Worm (Caenorhabditis elegans) whole organism, L3 larva: ENCODE results near the gene flp-27.

Experiments used
- R02D3.7 ChIP-seq: fragments of 150-350 bp; optimal IDR thresholded peaks from 2 replicates; lab custom pipeline; 2014; ENCODE audit warnings: missing biosample characterization, missing genetic modification characterization
- ZK546.5 ChIP-seq: sonication (generic microtip); optimal IDR thresholded peaks from 2 replicates; lab custom pipeline; 2017; ENCODE audit warnings: missing biosample characterization, missing genetic modification characterization
- aly-2 ChIP-seq: fragments of 150-350 bp; optimal IDR thresholded peaks from 2 replicates; lab custom pipeline; 2014; ENCODE audit warnings: missing biosample characterization, missing genetic modification characterization
- ama-1 ChIP-seq: fragments of 150-350 bp; optimal IDR thresholded peaks from 2 replicates; lab custom pipeline; 2018
- ceh-16 ChIP-seq: sonication (generic microtip); optimal IDR thresholded peaks from 2 replicates; lab custom pipeline; 2017; ENCODE audit warnings: missing biosample characterization, missing genetic modification characterization
- ceh-28 ChIP-seq: fragments of 150-350 bp; optimal IDR thresholded peaks from 2 replicates; lab custom pipeline; 2014; ENCODE audit warnings: missing biosample characterization, missing genetic modification reagents, missing genetic modification characterization
- ceh-82 ChIP-seq: fragments of 150-350 bp; optimal IDR thresholded peaks from 2 replicates; lab custom pipeline; 2014; ENCODE audit warnings: missing biosample characterization, missing genetic modification characterization
- ceh-9 ChIP-seq: sonication (generic microtip); optimal IDR thresholded peaks from 2 replicates; lab custom pipeline; 2018; ENCODE audit warnings: missing biosample characterization, missing genetic modification characterization
- daf-12 ChIP-seq: fragments of 150-350 bp; optimal IDR thresholded peaks from 2 replicates; lab custom pipeline; 2014; ENCODE audit warnings: missing biosample characterization, missing genetic modification reagents, missing genetic modification characterization
- egl-27 ChIP-seq: sonication (generic microtip); optimal IDR thresholded peaks from 4 replicates; lab custom pipeline; 2017; ENCODE audit warnings: missing biosample characterization, missing genetic modification reagents, missing genetic modification characterization
- egl-5 ChIP-seq: fragments of 150-350 bp; optimal IDR thresholded peaks from 2 replicates; lab custom pipeline; 2017; ENCODE audit warnings: missing biosample characterization, missing genetic modification reagents, missing genetic modification characterization, inconsistent platforms
- elt-2 ChIP-seq: sonication (generic microtip); optimal IDR thresholded peaks from 2 replicates; lab custom pipeline; 2016; ENCODE audit warnings: missing genetic modification reagents, mild to moderate bottlenecking, missing genetic modification characterization, missing compliant biosample characterization
- elt-3 ChIP-seq, 3 experiments: fragments of 150-350 bp in 1 of 3; sonication (generic microtip) in 2 of 3; optimal IDR thresholded peaks; 2 replicates in 2 of 3; 4 replicates in 1 of 3; lab custom pipeline; 2014 to 2017; ENCODE audit warnings: missing biosample characterization in 3 of 3, missing genetic modification characterization in 3 of 3
- eor-1 ChIP-seq, 2 experiments: fragments of 150-350 bp; optimal IDR thresholded peaks; 2 replicates each; lab custom pipeline; 2014 to 2018; ENCODE audit warnings: missing biosample characterization in 2 of 2, missing genetic modification characterization in 2 of 2
- fkh-10 ChIP-seq: sonication (generic microtip); optimal IDR thresholded peaks from 2 replicates; lab custom pipeline; 2017; ENCODE audit warnings: missing biosample characterization, missing genetic modification reagents, missing genetic modification characterization
- fkh-2 ChIP-seq: fragments of 150-350 bp; optimal IDR thresholded peaks from 2 replicates; lab custom pipeline; 2014; ENCODE audit warnings: missing biosample characterization, missing genetic modification reagents, missing genetic modification characterization
- fos-1 ChIP-seq: fragments of 150-350 bp; optimal IDR thresholded peaks from 2 replicates; lab custom pipeline; 2014; ENCODE audit warnings: missing biosample characterization, missing genetic modification characterization
- hmg-11 ChIP-seq: sonication (generic microtip); optimal IDR thresholded peaks from 2 replicates; lab custom pipeline; 2016; ENCODE audit warnings: missing genetic modification characterization, missing compliant biosample characterization
- jun-1 ChIP-seq: fragments of 150-350 bp; optimal IDR thresholded peaks from 2 replicates; lab custom pipeline; 2014; ENCODE audit warnings: missing biosample characterization, missing genetic modification reagents, missing genetic modification characterization
- lin-15B ChIP-seq: fragments of 150-350 bp; optimal IDR thresholded peaks from 2 replicates; lab custom pipeline; 2014; ENCODE audit warnings: missing biosample characterization, missing genetic modification characterization
- lin-39 ChIP-seq: fragments of 150-350 bp; optimal IDR thresholded peaks from 2 replicates; lab custom pipeline; 2018; ENCODE audit warnings: missing biosample characterization, missing genetic modification reagents, missing genetic modification characterization
- lsy-12 ChIP-seq: sonication (generic microtip); optimal IDR thresholded peaks from 2 replicates; lab custom pipeline; 2016; ENCODE audit warnings: mild to moderate bottlenecking, missing genetic modification characterization, missing compliant biosample characterization
- mml-1 ChIP-seq: fragments of 150-350 bp; sonication (generic microtip); optimal IDR thresholded peaks from 3 replicates; lab custom pipeline; 2014; ENCODE audit warnings: missing biosample characterization, missing genetic modification characterization
- nfya-1 ChIP-seq: sonication (generic microtip); optimal IDR thresholded peaks from 2 replicates; lab custom pipeline; 2017; ENCODE audit warnings: missing genetic modification characterization, mild to moderate bottlenecking, missing compliant biosample characterization, antibody characterized with exemption, moderate library complexity; ENCODE audit not compliant: insufficient read depth
- nhr-11 ChIP-seq: fragments of 150-350 bp; optimal IDR thresholded peaks from 2 replicates; lab custom pipeline; 2014; ENCODE audit warnings: missing biosample characterization, missing genetic modification characterization
- nhr-12 ChIP-seq: fragments of 150-350 bp; optimal IDR thresholded peaks from 2 replicates; lab custom pipeline; 2014; ENCODE audit warnings: missing biosample characterization, missing genetic modification characterization
- nhr-23 ChIP-seq: fragments of 150-350 bp; optimal IDR thresholded peaks from 2 replicates; lab custom pipeline; 2014; ENCODE audit warnings: missing biosample characterization, missing genetic modification reagents, missing genetic modification characterization
- nhr-237 ChIP-seq: fragments of 150-350 bp; optimal IDR thresholded peaks from 2 replicates; lab custom pipeline; 2014; ENCODE audit warnings: missing biosample characterization, missing genetic modification characterization
- nhr-25 ChIP-seq: sonication (generic microtip); optimal IDR thresholded peaks from 2 replicates; lab custom pipeline; 2017; ENCODE audit warnings: missing biosample characterization, missing genetic modification characterization
- nhr-28 ChIP-seq: fragments of 150-350 bp; optimal IDR thresholded peaks from 2 replicates; lab custom pipeline; 2014; ENCODE audit warnings: missing biosample characterization, missing genetic modification characterization
- nhr-43 ChIP-seq: sonication (generic microtip); optimal IDR thresholded peaks from 2 replicates; lab custom pipeline; 2016; ENCODE audit warnings: mild to moderate bottlenecking, missing genetic modification characterization, missing compliant biosample characterization; ENCODE audit not compliant: poor library complexity, severe bottlenecking
- nhr-67 ChIP-seq: fragments of 150-350 bp; optimal IDR thresholded peaks from 2 replicates; lab custom pipeline; 2014; ENCODE audit warnings: missing biosample characterization, missing genetic modification characterization
- nhr-76 ChIP-seq: fragments of 150-350 bp; sonication (generic microtip); optimal IDR thresholded peaks from 5 replicates; lab custom pipeline; 2014; ENCODE audit warnings: missing biosample characterization, missing genetic modification characterization
- nhr-77 ChIP-seq: fragments of 150-350 bp; optimal IDR thresholded peaks from 2 replicates; lab custom pipeline; 2014; ENCODE audit warnings: missing biosample characterization, missing genetic modification characterization
- pha-4 ChIP-seq: fragments of 150-350 bp; optimal IDR thresholded peaks from 2 replicates; lab custom pipeline; 2014; ENCODE audit warnings: missing biosample characterization, missing genetic modification reagents, missing genetic modification characterization
- pqm-1 ChIP-seq: fragments of 150-350 bp; optimal IDR thresholded peaks from 2 replicates; lab custom pipeline; 2017; ENCODE audit warnings: missing biosample characterization, missing genetic modification characterization, inconsistent platforms
- sea-2 ChIP-seq: fragments of 150-350 bp; sonication (generic microtip); optimal IDR thresholded peaks from 4 replicates; lab custom pipeline; 2014; ENCODE audit warnings: missing biosample characterization, missing genetic modification reagents, missing genetic modification characterization
- skn-1 ChIP-seq: fragments of 150-350 bp; optimal IDR thresholded peaks from 2 replicates; lab custom pipeline; 2014; ENCODE audit warnings: missing biosample characterization, missing genetic modification characterization
- snpc-4 ChIP-seq: fragments of 150-350 bp; optimal IDR thresholded peaks from 2 replicates; lab custom pipeline; 2014; ENCODE audit warnings: missing biosample characterization, missing genetic modification characterization
- tbx-2 ChIP-seq: sonication (generic microtip); optimal IDR thresholded peaks from 2 replicates; lab custom pipeline; 2016; ENCODE audit warnings: mild to moderate bottlenecking, missing genetic modification characterization, missing compliant biosample characterization
- unc-39 ChIP-seq: sonication (generic microtip); optimal IDR thresholded peaks from 4 replicates; lab custom pipeline; 2017; ENCODE audit warnings: missing biosample characterization, missing genetic modification characterization
- unc-62 ChIP-seq: fragments of 150-350 bp; sonication (generic microtip); optimal IDR thresholded peaks from 4 replicates; lab custom pipeline; 2014; ENCODE audit warnings: missing biosample characterization, missing genetic modification reagents, missing genetic modification characterization
- ztf-11 ChIP-seq: fragments of 150-350 bp; optimal IDR thresholded peaks from 2 replicates; lab custom pipeline; 2014; ENCODE audit warnings: missing biosample characterization, missing genetic modification characterization
- ztf-4 ChIP-seq: fragments of 150-350 bp; optimal IDR thresholded peaks from 2 replicates; lab custom pipeline; 2014; ENCODE audit warnings: missing biosample characterization, missing genetic modification characterization

flp-27 gene

DNA sequence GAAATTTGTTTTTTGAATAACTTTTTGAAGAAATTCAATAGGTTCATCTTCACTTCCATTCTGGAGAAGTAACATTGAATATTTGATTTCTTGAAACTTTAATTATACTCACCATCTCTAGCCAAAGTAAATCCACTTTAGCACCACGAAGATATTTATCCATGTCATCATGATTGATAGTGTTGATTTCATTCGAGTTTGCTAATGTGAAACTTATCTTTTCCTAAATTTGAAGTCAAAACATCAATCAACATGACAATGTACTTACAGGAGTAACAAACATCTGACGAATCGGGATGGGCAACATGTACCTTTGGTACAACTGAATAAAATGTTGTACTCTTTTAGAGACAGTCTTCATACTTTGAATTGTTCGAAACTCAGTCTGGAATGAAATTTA, 16.5 kb downstream of the flp-27 start:
- TF ChIP-seq pha-4 (no peak), lin-39 (no peak), fkh-2 (no peak), egl-27 (tag; lab: Kevin White, UChicago) (no peak), tbx-2 (no peak)
- TF ChIP-seq, all 47 proteins: peak for 0

DNA sequence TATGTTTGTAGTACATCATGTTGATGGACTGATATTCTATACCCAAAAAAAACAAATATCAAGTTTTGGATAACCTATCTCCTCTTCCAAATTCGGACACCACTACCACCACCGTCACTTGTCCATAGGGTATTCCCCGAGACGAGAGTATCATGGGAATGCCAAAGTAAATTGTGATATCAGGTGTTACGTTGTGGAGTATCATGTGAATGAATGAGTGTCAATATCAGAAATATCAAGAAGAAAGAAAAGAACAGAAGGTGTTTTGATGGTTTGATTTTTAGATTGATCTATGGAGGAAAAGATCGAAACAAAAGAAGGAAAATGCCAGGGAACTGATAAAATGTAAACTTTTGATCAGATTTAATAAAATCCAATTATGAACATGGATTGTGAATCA, 17.5 kb downstream of the flp-27 start:
- TF ChIP-seq elt-2 (tag; lab: Kevin White, UChicago): peak; percentile 58
- TF ChIP-seq nhr-76 (tag; lab: Kevin White, UChicago): no peak
- peak; percentile 52 for TF ChIP-seq pha-4
- peak; percentile 12 for TF ChIP-seq snpc-4
- no peak for TF ChIP-seq nhr-67 (tag; lab: Kevin White, UChicago)
- no peak for TF ChIP-seq mml-1 (tag; lab: Kevin White, UChicago)
- TF ChIP-seq elt-3 (tag; optimal IDR thresholded peaks at IDR 0.05; lab: Kevin White, UChicago): no peak
- TF ChIP-seq nhr-77: no peak
- TF ChIP-seq nhr-237 (tag; lab: Kevin White, UChicago): no peak
- peak; percentile 42 for TF ChIP-seq pqm-1
- TF ChIP-seq skn-1 (tag; lab: Kevin White, UChicago): no peak

DNA sequence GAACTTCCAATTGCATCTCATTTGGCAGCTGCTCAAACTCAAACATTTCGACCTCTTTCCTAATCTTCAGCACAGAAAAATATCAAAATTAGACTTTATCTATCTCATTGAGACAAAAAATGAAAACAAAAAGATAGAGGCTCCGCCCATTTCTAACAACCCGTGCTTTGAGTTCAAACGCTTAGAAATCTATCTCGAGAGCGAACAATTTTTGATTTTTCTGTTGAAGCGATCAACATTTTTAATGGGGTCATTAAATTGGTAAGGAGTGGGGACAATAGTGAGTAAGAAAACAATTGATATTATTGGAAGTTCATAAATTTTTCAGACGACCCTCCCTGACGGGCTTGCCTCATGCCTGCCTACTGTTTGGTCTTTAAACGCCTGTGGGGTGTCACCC, 18.1 kb downstream of the flp-27 start, which contains the start of the genes C25H3.10 and C25H3.1:
TSS of gene C25H3.10 (minus strand) at position 101 of the 400 bp plus-strand sequence.
TSS of gene C25H3.1 (plus strand) at position 203 of the 400 bp plus-strand sequence.
- TF ChIP-seq nhr-23 (tag; lab: Kevin White, UChicago) (no peak), egl-5 (tag; lab: Kevin White, UChicago) (peak; percentile 74)

DNA sequence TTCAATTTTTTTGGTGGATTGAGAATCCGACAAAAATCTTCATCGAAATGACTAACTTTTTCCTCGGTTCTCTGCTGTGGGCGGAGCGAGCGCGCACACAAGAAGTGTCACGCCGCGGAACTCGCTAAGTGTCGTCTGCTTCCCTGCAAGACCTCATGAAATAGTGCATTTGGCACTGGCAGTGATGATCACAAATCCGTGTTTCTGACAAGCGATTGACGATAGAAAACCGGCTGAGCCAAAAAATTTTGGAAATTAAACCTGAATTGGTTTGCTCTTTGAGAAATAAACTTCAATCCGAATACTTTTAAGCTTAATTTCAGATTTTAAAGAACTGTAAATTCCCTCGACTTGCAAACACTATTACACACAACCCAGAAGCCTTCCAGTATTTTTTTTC, 20.7 kb downstream of the flp-27 start:
- no peak for TF ChIP-seq sea-2 (GFP tag; lab: Kevin White, UChicago)
- TF ChIP-seq unc-39 (tag; lab: Kevin White, UChicago): no peak
- TF ChIP-seq snpc-4: peak; percentile 99
- TF ChIP-seq pha-4: peak; percentile 42
- peak; percentile 50 for TF ChIP-seq R02D3.7 (tag; lab: Kevin White, UChicago)
- TF ChIP-seq unc-62: no peak
- no peak for TF ChIP-seq nhr-237 (tag; lab: Kevin White, UChicago)
- peak; percentile 40 for TF ChIP-seq ceh-82 (tag; lab: Kevin White, UChicago)
- TF ChIP-seq nfya-1: peak; percentile 78
- no peak for TF ChIP-seq egl-5 (tag; lab: Kevin White, UChicago)
- TF ChIP-seq ztf-4 (tag; lab: Kevin White, UChicago): no peak
- no peak for TF ChIP-seq nhr-12
- no peak for TF ChIP-seq nhr-28 (tag; lab: Kevin White, UChicago)
- peak; percentile 40 for TF ChIP-seq pqm-1
- no peak for TF ChIP-seq ceh-9
- TF ChIP-seq ceh-16 (tag; lab: Kevin White, UChicago): no peak
- peak; percentile 81 for TF ChIP-seq aly-2 (tag; lab: Kevin White, UChicago)
- TF ChIP-seq nhr-67 (tag; lab: Kevin White, UChicago): no peak
- peak; percentile 81 for TF ChIP-seq nhr-23 (tag; lab: Kevin White, UChicago)
- TF ChIP-seq nhr-43 (tag; lab: Kevin White, UChicago): peak; percentile 68
- no peak for TF ChIP-seq mml-1 (tag; lab: Kevin White, UChicago)
- TF ChIP-seq nhr-77: peak; percentile 41
- peak; percentile 59 for TF ChIP-seq nhr-25 (tag; lab: Kevin White, UChicago)
- TF ChIP-seq lin-39: peak; percentile 10
- TF ChIP-seq nhr-11 (tag; lab: Kevin White, UChicago): no peak
- peak; percentile 26 for TF ChIP-seq skn-1 (tag; lab: Kevin White, UChicago)
- no peak for TF ChIP-seq nhr-76 (tag; lab: Kevin White, UChicago)
- peak; percentile 39 for TF ChIP-seq hmg-11 (tag; lab: Kevin White, UChicago)
- TF ChIP-seq jun-1 (tag; lab: Kevin White, UChicago): no peak
- TF ChIP-seq elt-2 (tag; lab: Kevin White, UChicago): peak; percentile 71
- no peak for TF ChIP-seq ztf-11 (tag; lab: Kevin White, UChicago)
- TF ChIP-seq ceh-28: peak; percentile 14
- TF ChIP-seq tbx-2: peak; percentile 38
- TF ChIP-seq lin-15B (tag; lab: Kevin White, UChicago): peak; percentile 29
- no peak for TF ChIP-seq eor-1 (tag; optimal IDR thresholded peaks at IDR 0.05; lab: Kevin White, UChicago)
- no peak for TF ChIP-seq ZK546.5 (tag; lab: Kevin White, UChicago)
- TF ChIP-seq lsy-12 (tag; lab: Kevin White, UChicago): peak; percentile 0
- TF ChIP-seq elt-3 (tag; optimal IDR thresholded peaks at IDR 0.05; lab: Kevin White, UChicago): no peak
- no peak for TF ChIP-seq fkh-10
- TF ChIP-seq egl-27 (tag; lab: Kevin White, UChicago): no peak
- no peak for TF ChIP-seq fos-1 (tag; lab: Kevin White, UChicago)
- peak; percentile 96 for TF ChIP-seq ama-1
- no peak for TF ChIP-seq daf-12 (tag; lab: Kevin White, UChicago)
